Worm (Caenorhabditis elegans) whole organism, young adult: Measurements from ENCODE around the gene B0024.3.

Source experiments
- aptf-3 ChIP-seq: fragments of 200-800 bp; sonication (Bioruptor generic); IDR thresholded peaks from 2 replicates; pipeline ENCODE4 v1.3.6; 2022; ENCODE audit warnings: missing genetic modification characterization, missing compliant biosample characterization
- nhr-27 ChIP-seq: fragments of 200-800 bp; sonication (Bioruptor generic); optimal IDR thresholded peaks from 2 replicates; lab custom pipeline; 2018; ENCODE audit warnings: mild to moderate bottlenecking, missing genetic modification characterization, moderate library complexity, missing compliant biosample characterization
- unc-62 ChIP-seq: fragments of 150-350 bp; optimal IDR thresholded peaks from 2 replicates; lab custom pipeline; 2014; ENCODE audit warnings: missing biosample characterization, missing genetic modification reagents, missing genetic modification characterization

- TF ChIP-seq unc-62 (no peak), nhr-27 (no peak), aptf-3 (GFP tag; lab: Robert Waterston, UW) (no peak)
Measured at ce11 chrV:10291848-10292247, 4.5 kb downstream of the B0024.3 start.
